Worm (Caenorhabditis elegans) whole organism, L3 larva: Measurements from ENCODE around the gene F59E11.7.

Source experiments
- R02D3.7 ChIP-seq: fragments of 150-350 bp; optimal IDR thresholded peaks from 2 replicates; lab custom pipeline; 2014; ENCODE audit warnings: missing biosample characterization, missing genetic modification characterization
- ceh-16 ChIP-seq: sonication (generic microtip); optimal IDR thresholded peaks from 2 replicates; lab custom pipeline; 2017; ENCODE audit warnings: missing biosample characterization, missing genetic modification characterization
- fos-1 ChIP-seq: fragments of 150-350 bp; optimal IDR thresholded peaks from 2 replicates; lab custom pipeline; 2014; ENCODE audit warnings: missing biosample characterization, missing genetic modification characterization
- lin-15B ChIP-seq: fragments of 150-350 bp; optimal IDR thresholded peaks from 2 replicates; lab custom pipeline; 2014; ENCODE audit warnings: missing biosample characterization, missing genetic modification characterization
- mdl-1 ChIP-seq: fragments of 150-350 bp; optimal IDR thresholded peaks from 2 replicates; lab custom pipeline; 2014; ENCODE audit warnings: missing biosample characterization, missing genetic modification characterization
- nhr-11 ChIP-seq: fragments of 150-350 bp; optimal IDR thresholded peaks from 2 replicates; lab custom pipeline; 2014; ENCODE audit warnings: missing biosample characterization, missing genetic modification characterization
- nhr-28 ChIP-seq: fragments of 150-350 bp; optimal IDR thresholded peaks from 2 replicates; lab custom pipeline; 2014; ENCODE audit warnings: missing biosample characterization, missing genetic modification characterization
- nhr-67 ChIP-seq: fragments of 150-350 bp; optimal IDR thresholded peaks from 2 replicates; lab custom pipeline; 2014; ENCODE audit warnings: missing biosample characterization, missing genetic modification characterization
- nhr-77 ChIP-seq: fragments of 150-350 bp; optimal IDR thresholded peaks from 2 replicates; lab custom pipeline; 2014; ENCODE audit warnings: missing biosample characterization, missing genetic modification characterization

ce11 chrV:9003291-9003690 is 13.2 kb downstream of the F59E11.7 start, which contains the start of gene srx-1:
- TF ChIP-seq nhr-77 (no peak), ceh-16 (tag; lab: Kevin White, UChicago) (no peak), nhr-28 (tag; lab: Kevin White, UChicago) (no peak), mdl-1 (no peak), fos-1 (tag; lab: Kevin White, UChicago) (no peak), nhr-67 (tag; lab: Kevin White, UChicago) (no peak), nhr-11 (no peak), lin-15B (tag; lab: Kevin White, UChicago) (no peak), R02D3.7 (tag; lab: Kevin White, UChicago) (no peak)
